Fruit fly (Drosophila melanogaster): ENCODE measurements around the gene CG18557.

CG18557 gene

dm6 chr2L:2830341-2830800 lies 15.2 kb downstream of the CG18557 start (continued):
- TF ChIP-seq Ets96B (tag; optimal IDR thresholded peaks at IDR 0.05): peak; percentile 91
- peak; percentile 85 for TF ChIP-seq CG31627 (GFP tag; optimal IDR thresholded peaks at IDR 0.05)
- peak; percentile 93 for TF ChIP-seq Hr4 (GFP tag; optimal IDR thresholded peaks at IDR 0.05)
- peak; percentile 91 for TF ChIP-seq Met (GFP tag; optimal IDR thresholded peaks at IDR 0.05)
- peak; percentile 92 for TF ChIP-seq CG11762 (GFP tag; optimal IDR thresholded peaks at IDR 0.05; ENCODE audit: insufficient read depth)
- peak; percentile 77 for TF ChIP-seq fd85E (GFP tag; optimal IDR thresholded peaks at IDR 0.05)
- peak; percentile 95 to 96 for TF ChIP-seq ss (GFP tag; optimal IDR thresholded peaks at IDR 0.05)
- peak; percentile 87 for TF ChIP-seq CG9139 (GFP tag; optimal IDR thresholded peaks at IDR 0.05)
- peak; percentile 84 for TF ChIP-seq Eip93F (GFP tag; optimal IDR thresholded peaks at IDR 0.05)
- TF ChIP-seq esn (GFP tag; optimal IDR thresholded peaks at IDR 0.05): peak; percentile 96
- peak; percentile 88 for TF ChIP-seq Sox15 (GFP tag; optimal IDR thresholded peaks at IDR 0.05)
- peak; percentile 67 to 98 for TF ChIP-seq salr (GFP tag; optimal IDR thresholded peaks at IDR 0.05)
- TF ChIP-seq CG10669 (GFP tag; optimal IDR thresholded peaks at IDR 0.05): peak; percentile 92
- TF ChIP-seq spab (GFP tag; optimal IDR thresholded peaks at IDR 0.05): peak; percentile 97

- no peak for TF ChIP-seq eg (GFP tag; IDR thresholded peaks at IDR 0.05)
- TF ChIP-seq Eip78C (GFP tag): peak; percentile 16
- no peak for TF ChIP-seq fkh (GFP tag; optimal IDR thresholded peaks at IDR 0.05)
Measured at dm6 chr2L:2829637-2830340, 15.7 kb downstream of the CG18557 start, which contains the start of gene Duox. Duox (minus strand) TSS chr2L:2830248.

DNA sequence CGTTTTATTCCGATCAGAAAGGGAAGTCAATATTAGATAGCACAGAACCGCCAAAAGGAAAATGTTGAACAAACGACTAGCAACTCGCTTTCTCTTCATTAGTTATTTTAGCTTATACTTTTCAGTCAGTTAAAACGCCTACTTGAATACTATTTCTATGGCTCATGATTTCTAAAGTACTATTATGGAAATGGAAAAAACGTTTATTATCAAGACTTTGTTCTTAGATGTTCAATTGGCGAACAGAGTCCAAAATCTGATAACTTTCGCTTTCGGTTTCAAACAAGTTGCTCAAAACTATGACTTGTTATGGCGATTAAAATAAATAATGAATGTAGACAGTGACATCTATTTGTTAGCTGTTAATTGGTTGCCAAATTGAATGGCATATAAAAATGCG lies 20.1 kb downstream of the CG18557 start, which contains the start of gene CG3123:
TSS of gene CG3123 (minus strand) at position 101 of the 400 bp plus-strand sequence.
- TF ChIP-seq CG8632 (GFP tag; optimal IDR thresholded peaks at IDR 0.05) (no peak), esn (GFP tag; optimal IDR thresholded peaks at IDR 0.05) (no peak), Blimp-1 (GFP tag; optimal IDR thresholded peaks at IDR 0.05) (no peak), CG11902 (GFP tag; optimal IDR thresholded peaks at IDR 0.05) (no peak), CG6792 (GFP tag; optimal IDR thresholded peaks at IDR 0.05) (no peak), acj6 (GFP tag; optimal IDR thresholded peaks at IDR 0.05) (no peak), CG15336 (GFP tag; IDR thresholded peaks at IDR 0.05) (no peak)

DNA sequence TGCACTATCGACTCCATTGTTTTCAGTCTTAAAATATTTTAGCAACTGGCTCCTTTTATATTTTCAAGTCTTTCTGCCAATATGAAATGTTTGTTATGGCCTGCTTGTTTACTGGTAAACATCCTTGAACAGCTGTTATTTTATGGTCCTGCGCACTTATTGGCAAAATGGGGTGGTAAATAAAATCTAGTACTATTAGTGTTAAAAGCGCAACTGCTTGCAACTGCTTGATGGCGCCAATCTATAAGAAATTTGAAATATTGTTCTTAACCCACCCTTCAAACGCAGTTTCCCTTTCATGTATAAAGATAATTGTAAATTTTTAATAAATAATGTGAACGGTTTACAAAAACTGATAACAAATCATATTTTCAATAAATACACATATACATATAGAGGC lies 29.9 kb downstream of the CG18557 start, which contains the start of gene G6P:
TSS of gene G6P (minus strand) at position 88 of the 400 bp plus-strand sequence.
- TF ChIP-seq CG3032 (tag; optimal IDR thresholded peaks at IDR 0.05) (no peak), svp (GFP tag) (no peak), CG4318 (GFP tag; optimal IDR thresholded peaks at IDR 0.05) (no peak), spab (GFP tag; optimal IDR thresholded peaks at IDR 0.05) (no peak), CG6163 (GFP tag; IDR thresholded peaks at IDR 0.05) (no peak), CG7368 (GFP tag; optimal IDR thresholded peaks at IDR 0.05) (no peak), CG15336 (GFP tag; IDR thresholded peaks at IDR 0.05) (no peak), Eip93F (GFP tag; optimal IDR thresholded peaks at IDR 0.05) (no peak), CG8632 (GFP tag; optimal IDR thresholded peaks at IDR 0.05) (no peak), Blimp-1 (GFP tag; optimal IDR thresholded peaks at IDR 0.05) (no peak)

DNA sequence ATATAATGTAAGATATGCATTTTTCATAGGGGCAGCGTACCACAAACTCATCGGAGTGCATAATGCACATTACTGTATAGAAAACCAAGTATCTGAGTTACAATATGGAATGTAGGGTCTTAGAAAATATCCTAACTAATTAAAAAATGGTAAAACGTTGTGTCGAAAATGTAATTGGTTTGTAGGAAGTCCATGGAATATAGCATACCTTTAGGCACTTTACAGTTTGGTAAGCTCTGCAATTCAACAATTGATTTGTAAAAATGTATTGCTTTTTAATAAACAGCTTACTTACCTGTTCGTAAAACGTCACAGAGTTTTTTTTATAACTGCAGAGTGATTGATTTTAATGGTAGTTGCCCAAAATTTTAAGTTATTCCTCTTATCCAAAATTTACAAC lies 33.4 kb downstream of the CG18557 start, which contains the start of gene CG2964:
TSS of gene CG2964 (plus strand) at position 301 of the 400 bp plus-strand sequence.
- no peak for TF ChIP-seq CG11294 (GFP tag; IDR thresholded peaks at IDR 0.05)
- TF ChIP-seq cyc (GFP tag; optimal IDR thresholded peaks at IDR 0.05): no peak

DNA sequence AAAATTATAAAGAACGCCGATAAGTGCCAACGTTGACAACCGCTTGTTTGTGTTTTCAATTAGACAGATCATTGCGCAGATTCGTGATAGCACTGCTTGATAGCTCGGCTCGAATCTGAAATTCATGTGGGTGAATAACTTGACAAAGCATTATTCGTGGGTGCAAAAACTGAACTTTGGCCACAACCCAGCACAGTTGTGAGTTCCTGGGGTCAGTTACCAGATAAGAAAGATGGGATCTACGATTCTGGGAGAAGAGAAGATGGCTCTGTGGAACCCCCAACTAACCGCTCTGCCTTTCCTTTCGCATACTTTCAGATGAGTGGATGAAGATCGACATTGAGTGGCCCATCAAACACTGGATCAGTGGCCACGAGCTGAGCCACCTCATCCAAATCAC lies 34.7 kb downstream of the CG18557 start:
- TF ChIP-seq lz (GFP tag; optimal IDR thresholded peaks at IDR 0.05) (no peak), svp (GFP tag) (peak; percentile 96)
